Fruit fly (Drosophila melanogaster): ENCODE measurements around the gene tctn.

The tctn gene

DNA sequence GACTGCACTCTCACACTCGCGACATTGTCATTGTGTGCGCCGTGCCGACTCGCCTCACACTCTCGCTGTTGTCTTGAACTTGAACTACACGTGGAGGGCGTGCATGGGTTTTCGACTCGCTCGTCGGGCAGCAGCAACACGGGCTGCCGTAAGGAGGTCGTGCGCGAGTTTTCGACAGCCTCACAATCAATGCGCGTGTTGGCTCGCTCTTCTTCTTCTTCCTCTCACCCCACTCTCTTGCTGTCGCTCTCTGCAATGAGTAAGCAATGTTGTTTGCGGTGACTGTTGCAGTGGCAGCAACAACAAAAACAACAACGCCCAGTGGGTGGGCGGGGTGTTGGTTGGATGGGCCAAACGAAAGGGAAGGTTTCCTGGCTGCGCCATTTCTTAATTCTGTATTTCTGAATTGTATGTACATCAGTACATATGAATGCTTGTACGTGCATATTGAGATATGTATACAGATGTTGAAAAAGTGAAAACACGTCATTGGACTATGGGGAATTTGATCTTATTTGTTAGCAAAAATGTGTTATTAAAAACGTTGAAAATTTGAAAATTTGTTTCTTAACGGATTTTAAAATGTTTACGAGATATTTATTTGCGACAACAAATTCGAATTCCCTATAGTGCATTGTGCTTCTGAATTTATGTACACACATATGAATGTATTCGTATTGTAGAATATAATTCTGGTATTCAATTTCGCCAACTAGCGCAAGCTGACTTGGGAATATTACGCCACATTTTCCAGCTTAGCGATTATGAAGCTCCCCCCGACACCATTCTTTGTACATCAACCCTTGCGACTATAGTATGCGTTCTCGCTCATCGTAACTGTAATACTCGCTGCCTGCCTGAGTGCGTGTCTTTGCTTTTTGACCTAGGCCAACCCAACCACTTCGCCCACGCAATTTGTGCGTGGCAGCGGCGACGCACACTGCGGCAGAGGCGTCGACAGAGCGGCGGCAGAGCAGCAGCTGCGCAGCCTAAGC, 41.8 kb downstream of the tctn start (continued):
- TF ChIP-seq CG3726 (GFP tag; IDR thresholded peaks at IDR 0.05): no peak
- peak; percentile 74 for TF ChIP-seq ci (GFP tag; IDR thresholded peaks at IDR 0.05)
- no peak for TF ChIP-seq CG4854 (GFP tag; optimal IDR thresholded peaks at IDR 0.05)
- peak; percentile 75 to 81 for TF ChIP-seq Trl (optimal IDR thresholded peaks at IDR 0.05)
- TF ChIP-seq Trl (GFP tag; optimal IDR thresholded peaks at IDR 0.05): peak; percentile 42
- TF ChIP-seq ftz-f1 (GFP tag; optimal IDR thresholded peaks at IDR 0.05): peak; percentile 99
- no peak for TF ChIP-seq btn (GFP tag; optimal IDR thresholded peaks at IDR 0.05)
- TF ChIP-seq ranshi (GFP tag; IDR thresholded peaks at IDR 0.05): 0 out of 2 replicates have a peak, but pooled peaks have one; percentile 6
- peak; percentile 1 for TF ChIP-seq CG15696 (tag; optimal IDR thresholded peaks at IDR 0.05)
- peak; percentile 58 for TF ChIP-seq CG34376 (GFP tag; optimal IDR thresholded peaks at IDR 0.05)
- peak; percentile 75 for TF ChIP-seq Bgb (GFP tag; IDR thresholded peaks at IDR 0.05; ENCODE audit: partially characterized antibody)
- peak; percentile 59 for TF ChIP-seq Elba2 (GFP tag; optimal IDR thresholded peaks at IDR 0.05)
- TF ChIP-seq CrebB (tag; optimal IDR thresholded peaks at IDR 0.05): peak; percentile 62
- TF ChIP-seq psq (GFP tag; optimal IDR thresholded peaks at IDR 0.05): no peak
- TF ChIP-seq Stat92E (GFP tag; optimal IDR thresholded peaks at IDR 0.05): peak in 1 of 3 experiments; percentile 70
- TF ChIP-seq CG33213 (GFP tag; optimal IDR thresholded peaks at IDR 0.05): no peak
- no peak for TF ChIP-seq CG18262 (tag; optimal IDR thresholded peaks at IDR 0.05)
- TF ChIP-seq ken (GFP tag; IDR thresholded peaks at IDR 0.05): peak; percentile 46; the same call in 1 of the 3 replicates
- peak; percentile 49; the same call in 2 of the 3 replicates for TF ChIP-seq Dbx (GFP tag; IDR thresholded peaks at IDR 0.05)
- TF ChIP-seq Dll (GFP tag; IDR thresholded peaks at IDR 0.05; ENCODE audit: partially characterized antibody): peak; percentile 36; the same call in 1 of the 4 replicates
- TF ChIP-seq Camta (GFP tag; optimal IDR thresholded peaks at IDR 0.05): no peak
- TF ChIP-seq ara (GFP tag; IDR thresholded peaks at IDR 0.05): peak; percentile 57
- TF ChIP-seq E2f1 (GFP tag; IDR thresholded peaks at IDR 0.05): no peak
- TF ChIP-seq tll (GFP tag; optimal IDR thresholded peaks at IDR 0.05): peak in 1 of 2 experiments; percentile 91
- TF ChIP-seq onecut (GFP tag; IDR thresholded peaks at IDR 0.05): peak; percentile 90
- TF ChIP-seq Aef1 (GFP tag; IDR thresholded peaks at IDR 0.05): peak; percentile 30; the same call in 1 of the 3 replicates
- TF ChIP-seq Myb (GFP tag; optimal IDR thresholded peaks at IDR 0.05): peak; percentile 31
- 0 out of 2 replicates have a peak, but pooled peaks have one; percentile 20 for TF ChIP-seq CG5953 (GFP tag; IDR thresholded peaks at IDR 0.05)
- peak; percentile 24 for TF ChIP-seq bcd (GFP tag; optimal IDR thresholded peaks at IDR 0.05)
- TF ChIP-seq CG13296 (GFP tag; optimal IDR thresholded peaks at IDR 0.05): peak; percentile 2
- peak; percentile 60 for TF ChIP-seq Nf-YC (tag; optimal IDR thresholded peaks at IDR 0.05)
- TF ChIP-seq NFAT (GFP tag; IDR thresholded peaks at IDR 0.05): peak; percentile 51; the same call in 1 of the 2 replicates
- TF ChIP-seq crc (GFP tag; optimal IDR thresholded peaks at IDR 0.05): no peak
- TF ChIP-seq gsb-n (tag; optimal IDR thresholded peaks at IDR 0.05): no peak
- TF ChIP-seq Fer1 (GFP tag; optimal IDR thresholded peaks at IDR 0.05): peak; percentile 30
- TF ChIP-seq gcm2 (GFP tag; optimal IDR thresholded peaks at IDR 0.05): no peak
- no peak for TF ChIP-seq CG31224 (GFP tag; IDR thresholded peaks at IDR 0.05)
- TF ChIP-seq so (GFP tag; IDR thresholded peaks at IDR 0.05): peak; percentile 52; the same call in 2 of the 3 replicates
- TF ChIP-seq insv (GFP tag; optimal IDR thresholded peaks at IDR 0.05): peak in 1 of 2 experiments; percentile 73
- peak; percentile 29 for TF ChIP-seq fd102C (GFP tag; optimal IDR thresholded peaks at IDR 0.05)
- TF ChIP-seq tgo (GFP tag; IDR thresholded peaks at IDR 0.05): no peak
- peak in 1 of 2 experiments; percentile 45 for TF ChIP-seq Eip74EF (GFP tag; optimal IDR thresholded peaks at IDR 0.05)
- TF ChIP-seq CG6813 (GFP tag; optimal IDR thresholded peaks at IDR 0.05): peak; percentile 42
- TF ChIP-seq Blimp-1 (GFP tag; optimal IDR thresholded peaks at IDR 0.05): peak; percentile 97
- no peak for TF ChIP-seq CG17328 (GFP tag; IDR thresholded peaks at IDR 0.05)
- no peak; the same call in 1 of the 2 replicates for TF ChIP-seq wdn (GFP tag; IDR thresholded peaks at IDR 0.05)
- TF ChIP-seq CG15479 (GFP tag; optimal IDR thresholded peaks at IDR 0.05): peak; percentile 100

Measured in whole organism, embryonic.